Fruit fly (Drosophila melanogaster) whole organism, embryonic: ENCODE results near the gene Rab35.

Experiments used
- Blimp-1 ChIP-seq: fragments of 200-800 bp; sonication (Bioruptor generic); optimal IDR thresholded peaks from 3 replicates; lab custom pipeline; 2018; ENCODE audit warnings: missing biosample characterization, missing genetic modification characterization, mild to moderate bottlenecking, moderate library complexity, missing genetic modification reagents
- BtbVII ChIP-seq: fragments of 200-800 bp; sonication (Bioruptor generic); optimal IDR thresholded peaks from 3 replicates; lab custom pipeline; 2017; ENCODE audit warnings: missing biosample characterization, mild to moderate bottlenecking, missing genetic modification characterization
- CG10366 ChIP-seq: fragments of 200-800 bp; sonication (Bioruptor generic); IDR thresholded peaks from 2 replicates; pipeline ENCODE4 v1.3.6; 2022; ENCODE audit warnings: missing biosample characterization, missing genetic modification characterization
- CG10565 ChIP-seq: fragments of 200-800 bp; sonication (Bioruptor generic); optimal IDR thresholded peaks from 3 replicates; lab custom pipeline; 2016; ENCODE audit warnings: missing biosample characterization, mild to moderate bottlenecking, missing genetic modification characterization
- CG1233 ChIP-seq: fragments of 200-800 bp; sonication (Bioruptor generic); optimal IDR thresholded peaks from 4 replicates; lab custom pipeline; 2018; ENCODE audit warnings: missing biosample characterization, mild to moderate bottlenecking, missing genetic modification characterization
- CG12942 ChIP-seq: fragments of 200-800 bp; sonication (Bioruptor generic); optimal IDR thresholded peaks from 3 replicates; lab custom pipeline; 2016; ENCODE audit warnings: missing biosample characterization, missing genetic modification characterization
- CG15514 ChIP-seq: fragments of 200-800 bp; sonication (Bioruptor generic); optimal IDR thresholded peaks from 3 replicates; lab custom pipeline; 2017; ENCODE audit warnings: missing biosample characterization, missing genetic modification characterization, mild to moderate bottlenecking, moderate library complexity, missing genetic modification reagents
- CG16815 ChIP-seq: fragments of 200-800 bp; sonication (Bioruptor generic); optimal IDR thresholded peaks from 3 replicates; lab custom pipeline; 2017; ENCODE audit warnings: missing biosample characterization, mild to moderate bottlenecking, missing genetic modification characterization
- CG16863 ChIP-seq: fragments of 200-800 bp; sonication (Bioruptor generic); optimal IDR thresholded peaks from 3 replicates; lab custom pipeline; 2016; ENCODE audit warnings: missing biosample characterization, missing genetic modification characterization
- CG18599 ChIP-seq: fragments of 200-800 bp; sonication (Bioruptor generic); optimal IDR thresholded peaks from 3 replicates; lab custom pipeline; 2017; ENCODE audit warnings: missing biosample characterization, missing genetic modification characterization, mild to moderate bottlenecking, moderate library complexity, missing genetic modification reagents
- CG18764 ChIP-seq: fragments of 200-800 bp; sonication (Bioruptor generic); optimal IDR thresholded peaks from 3 replicates; lab custom pipeline; 2016; ENCODE audit warnings: missing biosample characterization, missing genetic modification characterization
- CG6813 ChIP-seq: fragments of 200-800 bp; sonication (Bioruptor generic); optimal IDR thresholded peaks from 2 replicates; lab custom pipeline; 2017; ENCODE audit warnings: missing biosample characterization, missing genetic modification characterization, mild to moderate bottlenecking, moderate library complexity, missing genetic modification reagents
- CG9215 ChIP-seq: fragments of 200-800 bp; sonication (Bioruptor generic); IDR thresholded peaks from 2 replicates; pipeline ENCODE4 v1.3.6; 2022; ENCODE audit warnings: missing biosample characterization, missing genetic modification characterization
- CG9727 ChIP-seq: fragments of 200-800 bp; sonication (Bioruptor generic); optimal IDR thresholded peaks from 3 replicates; lab custom pipeline; 2017; ENCODE audit warnings: missing biosample characterization, mild to moderate bottlenecking, missing genetic modification characterization
- CoRest ChIP-seq: fragments of 200-800 bp; sonication (Bioruptor generic); optimal IDR thresholded peaks from 3 replicates; lab custom pipeline; 2018; ENCODE audit warnings: missing biosample characterization, mild to moderate bottlenecking, missing genetic modification characterization, moderate library complexity
- D19B ChIP-seq: fragments of 200-800 bp; sonication (Bioruptor generic); optimal IDR thresholded peaks from 2 replicates; lab custom pipeline; 2017; ENCODE audit warnings: missing biosample characterization, mild to moderate bottlenecking, missing genetic modification characterization
- Dbx ChIP-seq: fragments of 200-800 bp; sonication (Bioruptor generic); IDR thresholded peaks from 3 replicates; pipeline ENCODE4 v1.3.6; 2022; ENCODE audit warnings: missing biosample characterization, missing genetic modification characterization
- Dek ChIP-seq: fragments of 200-800 bp; sonication (Bioruptor generic); optimal IDR thresholded peaks from 3 replicates; lab custom pipeline; 2019; ENCODE audit warnings: missing biosample characterization, mild to moderate bottlenecking, missing genetic modification characterization, moderate library complexity
- Ets65A ChIP-seq: fragments of 200-800 bp; sonication (Bioruptor generic); peaks from one replicate; lab custom pipeline; 2016; ENCODE audit warnings: missing biosample characterization, missing genetic modification characterization
- Hey ChIP-seq: fragments of 200-800 bp; sonication (Bioruptor generic); optimal IDR thresholded peaks from 3 replicates; lab custom pipeline; 2018; ENCODE audit warnings: missing biosample characterization, mild to moderate bottlenecking, missing genetic modification characterization
- Kr ChIP-seq: fragments of 200-800 bp; sonication (Bioruptor generic); optimal IDR thresholded peaks from 2 replicates; lab custom pipeline; 2017; ENCODE audit warnings: missing biosample characterization, mild to moderate bottlenecking, missing genetic modification characterization
- Med ChIP-seq: fragments of 200-800 bp; sonication (Bioruptor generic); peaks from one replicate; lab custom pipeline; 2016; ENCODE audit warnings: missing biosample characterization, missing genetic modification characterization, mild to moderate bottlenecking, inconsistent platforms, moderate library complexity
- Neu2 ChIP-seq: fragments of 200-800 bp; sonication (Bioruptor generic); optimal IDR thresholded peaks from 3 replicates; lab custom pipeline; 2016; ENCODE audit warnings: missing biosample characterization, missing genetic modification characterization, borderline replicate concordance
- NfI ChIP-seq: fragments of 200-800 bp; sonication (Bioruptor generic); optimal IDR thresholded peaks from 3 replicates; lab custom pipeline; 2018; ENCODE audit warnings: missing biosample characterization, mild to moderate bottlenecking, missing genetic modification characterization, moderate library complexity
- Rx ChIP-seq: fragments of 200-800 bp; sonication (Bioruptor generic); IDR thresholded peaks from 2 replicates; pipeline ENCODE4 v1.3.6; 2022; ENCODE audit warnings: missing biosample characterization, missing genetic modification characterization
- Vsx1 ChIP-seq: fragments of 200-800 bp; sonication (Bioruptor generic); optimal IDR thresholded peaks from 2 replicates; lab custom pipeline; 2017; ENCODE audit warnings: missing biosample characterization, mild to moderate bottlenecking, missing genetic modification characterization, missing genetic modification reagents
- ab ChIP-seq: fragments of 200-800 bp; sonication (Bioruptor generic); optimal IDR thresholded peaks from 2 replicates; lab custom pipeline; 2016; ENCODE audit warnings: missing biosample characterization, missing genetic modification characterization
- amos ChIP-seq: fragments of 200-800 bp; sonication (Bioruptor generic); IDR thresholded peaks from 2 replicates; pipeline ENCODE4 v1.3.6; 2022; ENCODE audit warnings: missing biosample characterization, missing genetic modification characterization; ENCODE audit not compliant: partially characterized antibody
- ap ChIP-seq: fragments of 200-800 bp; sonication (Bioruptor generic); IDR thresholded peaks from 2 replicates; pipeline ENCODE4 v1.3.6; 2022; ENCODE audit warnings: missing biosample characterization, missing genetic modification characterization
- btn ChIP-seq: fragments of 200-800 bp; sonication (Bioruptor generic); optimal IDR thresholded peaks from 2 replicates; lab custom pipeline; 2016; ENCODE audit warnings: missing biosample characterization, missing genetic modification characterization
- ci ChIP-seq: fragments of 200-800 bp; sonication (Bioruptor generic); IDR thresholded peaks from 3 replicates; pipeline ENCODE4 v1.3.6; 2022; ENCODE audit warnings: missing biosample characterization, missing genetic modification characterization
- da ChIP-seq: fragments of 200-800 bp; sonication (Bioruptor generic); optimal IDR thresholded peaks from 2 replicates; lab custom pipeline; 2016; ENCODE audit warnings: missing biosample characterization, missing genetic modification characterization
- dmrt99B ChIP-seq: fragments of 200-800 bp; sonication (Bioruptor generic); optimal IDR thresholded peaks from 2 replicates; lab custom pipeline; 2018; ENCODE audit warnings: missing biosample characterization, mild to moderate bottlenecking, missing genetic modification characterization, moderate library complexity
- fd64A ChIP-seq: fragments of 200-800 bp; sonication (Bioruptor generic); optimal IDR thresholded peaks from 3 replicates; lab custom pipeline; 2018; ENCODE audit warnings: missing biosample characterization, mild to moderate bottlenecking, missing genetic modification characterization
- hbn ChIP-seq: fragments of 200-800 bp; sonication (Bioruptor generic); IDR thresholded peaks from 2 replicates; pipeline ENCODE4 v1.3.6; 2022; ENCODE audit warnings: missing biosample characterization, missing genetic modification characterization; ENCODE audit not compliant: partially characterized antibody
- hkb ChIP-seq, 2 experiments: fragments of 200-800 bp in 1 of 2; fragments of >200 bp in 1 of 2; sonication (Bioruptor generic) in 1 of 2; IDR thresholded peaks in 1 of 2; optimal IDR thresholded peaks in 1 of 2; 2 replicates each; pipeline versions ENCODE4 v1.3.6 to Lab custom; 2017 to 2022; ENCODE audit warnings: missing biosample characterization in 1 of 2, missing genetic modification characterization in 1 of 2
- jing ChIP-seq: fragments of 200-800 bp; sonication (Bioruptor generic); optimal IDR thresholded peaks from 2 replicates; lab custom pipeline; 2018; ENCODE audit warnings: missing biosample characterization, mild to moderate bottlenecking, missing genetic modification characterization
- lov ChIP-seq, 2 experiments: fragments of 200-800 bp in 1 of 2; fragments of >200 bp in 1 of 2; sonication (Bioruptor generic) in 1 of 2; IDR thresholded peaks in 1 of 2; optimal IDR thresholded peaks in 1 of 2; 2 replicates in 1 of 2; 3 replicates in 1 of 2; pipeline versions ENCODE4 v1.3.6 to Lab custom; 2017 to 2022; ENCODE audit warnings: missing biosample characterization in 1 of 2, missing genetic modification characterization in 1 of 2
- pb ChIP-seq: fragments of 200-800 bp; sonication (Bioruptor generic); optimal IDR thresholded peaks from 3 replicates; lab custom pipeline; 2016; ENCODE audit warnings: missing biosample characterization, missing genetic modification characterization
- pita ChIP-seq: fragments of 200-800 bp; sonication (Bioruptor generic); optimal IDR thresholded peaks from 2 replicates; lab custom pipeline; 2017; ENCODE audit warnings: missing biosample characterization, mild to moderate bottlenecking, missing genetic modification characterization
- pnt ChIP-seq: fragments of 200-800 bp; sonication (Bioruptor generic); optimal IDR thresholded peaks from 3 replicates; lab custom pipeline; 2016; ENCODE audit warnings: missing biosample characterization, missing genetic modification characterization
- ranshi ChIP-seq: fragments of 200-800 bp; sonication (Bioruptor generic); IDR thresholded peaks from 2 replicates; pipeline ENCODE4 v1.3.6; 2022; ENCODE audit warnings: missing biosample characterization, missing genetic modification characterization
- row ChIP-seq: fragments of 200-800 bp; sonication (Bioruptor generic); IDR thresholded peaks from 3 replicates; pipeline ENCODE4 v1.3.6; 2022; ENCODE audit warnings: missing biosample characterization, missing genetic modification characterization
- salm ChIP-seq: fragments of 200-800 bp; sonication (Bioruptor generic); optimal IDR thresholded peaks from 2 replicates; lab custom pipeline; 2018; ENCODE audit warnings: missing biosample characterization, mild to moderate bottlenecking, missing genetic modification characterization
- sens ChIP-seq: fragments of 200-800 bp; sonication (Bioruptor generic); peaks from one replicate; lab custom pipeline; 2016; ENCODE audit warnings: missing biosample characterization, missing genetic modification characterization
- sob ChIP-seq: fragments of 200-800 bp; sonication (Bioruptor generic); IDR thresholded peaks from 2 replicates; pipeline ENCODE4 v1.3.6; 2022; ENCODE audit warnings: missing biosample characterization, missing genetic modification characterization
- ssp ChIP-seq: fragments of 200-800 bp; sonication (Bioruptor generic); IDR thresholded peaks from 2 replicates; pipeline ENCODE4 v1.3.6; 2022; ENCODE audit warnings: missing biosample characterization, missing genetic modification characterization
- tio ChIP-seq: fragments of 200-800 bp; sonication (Bioruptor generic); optimal IDR thresholded peaks from 2 replicates; lab custom pipeline; 2017; ENCODE audit warnings: missing biosample characterization, missing genetic modification characterization, inconsistent platforms
- unpg ChIP-seq: fragments of 200-800 bp; sonication (Bioruptor generic); optimal IDR thresholded peaks from 3 replicates; lab custom pipeline; 2018; ENCODE audit warnings: missing biosample characterization, mild to moderate bottlenecking, missing genetic modification characterization, moderate library complexity
- usp ChIP-seq: fragments of >200 bp; optimal IDR thresholded peaks from 2 replicates; lab custom pipeline; 2017; ENCODE audit warnings: missing biosample characterization, missing genetic modification characterization

The Rab35 gene

DNA sequence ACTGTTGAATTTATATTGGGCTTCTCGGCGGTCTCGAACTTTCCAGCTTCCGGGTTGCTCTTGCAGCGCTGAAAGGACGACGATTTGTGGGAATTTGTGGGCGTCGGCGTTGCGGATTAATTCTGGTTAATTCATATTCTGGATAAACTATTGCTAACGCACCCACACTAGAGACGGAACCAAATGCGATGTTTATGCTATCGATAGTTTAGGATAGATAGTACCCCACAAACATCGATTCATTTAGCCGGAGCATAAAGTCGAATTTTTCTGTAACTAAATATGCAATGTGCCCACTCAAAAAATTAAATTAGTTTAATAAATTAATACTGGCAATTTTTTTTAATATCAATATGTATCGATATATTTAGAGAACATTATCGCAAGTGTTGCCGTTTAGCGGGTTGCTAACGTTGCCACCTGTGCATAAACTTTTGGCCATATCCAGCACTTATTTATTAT is at the start of gene Rab35 (continued):
- TF ChIP-seq Kr (GFP tag; lab: Kevin White, UChicago) (no peak), CG15514 (peak; percentile 40), Blimp-1 (no peak), CG10565 (GFP tag; lab: Kevin White, UChicago) (no peak), jing (no peak), pb (no peak), ranshi (GFP tag; lab: Robert Waterston, UW) (peak; percentile 12; the same call in 1 of the 2 replicates), unpg (peak; percentile 13), sens (GFP tag; lab: Kevin White, UChicago) (no peak), CG12942 (GFP tag; lab: Kevin White, UChicago) (no peak), NfI (GFP tag; lab: Kevin White, UChicago) (peak; percentile 24), CG18764 (GFP tag; lab: Kevin White, UChicago) (no peak), da (no peak), CG16815 (no peak), CG1233 (no peak), CG10366 (no peak), ab (GFP tag; lab: Kevin White, UChicago) (no peak), amos (GFP tag; lab: Robert Waterston, UW) (peak; percentile 91), Med (GFP tag; lab: Kevin White, UChicago) (peak; percentile 66), CG16863 (no peak), Ets65A (peak; percentile 57), CoRest (tag; lab: Kevin White, UChicago) (peak; percentile 30), CG18599 (GFP tag; lab: Kevin White, UChicago) (no peak), Vsx1 (GFP tag; lab: Kevin White, UChicago) (no peak), D19B (GFP tag; lab: Kevin White, UChicago) (no peak), CG6813 (GFP tag; lab: Kevin White, UChicago) (no peak), hbn (GFP tag; lab: Robert Waterston, UW) (peak; percentile 87), Hey (tag; lab: Kevin White, UChicago) (no peak), Dek (tag; lab: Kevin White, UChicago) (no peak), BtbVII (no peak), CG9215 (no peak), fd64A (GFP tag; lab: Kevin White, UChicago) (no peak), Neu2 (no peak), hkb (optimal IDR thresholded peaks at IDR 0.05; lab: Kevin White, UChicago) (no peak), hkb (GFP tag; IDR thresholded peaks at IDR 0.05; lab: Robert Waterston, UW) (no peak), Dbx (peak; percentile 41; the same call in 1 of the 3 replicates), salm (tag; lab: Kevin White, UChicago) (no peak), dmrt99B (tag; lab: Kevin White, UChicago) (no peak), ap (GFP tag; lab: Robert Waterston, UW) (no peak), CG9727 (no peak), lov (optimal IDR thresholded peaks at IDR 0.05; lab: Kevin White, UChicago) (no peak), lov (GFP tag; IDR thresholded peaks at IDR 0.05; lab: Robert Waterston, UW) (no peak), pnt (no peak), tio (GFP tag; lab: Kevin White, UChicago) (no peak), btn (GFP tag; lab: Kevin White, UChicago) (no peak), sob (GFP tag; lab: Robert Waterston, UW) (peak; percentile 5; the same call in 1 of the 2 replicates), Rx (GFP tag; lab: Robert Waterston, UW) (no peak), row (GFP tag; lab: Robert Waterston, UW) (peak; percentile 65), ci (GFP tag; lab: Robert Waterston, UW) (no peak), ssp (GFP tag; lab: Robert Waterston, UW) (0 out of 2 replicates have a peak, but pooled peaks have one; percentile 19), usp (GFP tag; lab: Kevin White, UChicago) (no peak), pita (GFP tag; lab: Kevin White, UChicago) (no peak)
